Worm (Caenorhabditis elegans) whole organism, L1 larva: ENCODE data around the gene npr-41.

ENCODE experiments used
- ceh-63 ChIP-seq: fragments of 200-800 bp; sonication (Bioruptor generic); optimal IDR thresholded peaks from 2 replicates; lab custom pipeline; 2018; ENCODE audit warnings: mild to moderate bottlenecking, missing genetic modification characterization, missing compliant biosample characterization
- ets-5 ChIP-seq: fragments of 200-800 bp; sonication (Bioruptor generic); IDR thresholded peaks from 2 replicates; pipeline ENCODE4 v1.3.6; 2022; ENCODE audit warnings: missing genetic modification characterization, missing compliant biosample characterization
- hlh-17 ChIP-seq: fragments of 200-800 bp; sonication (Bioruptor generic); optimal IDR thresholded peaks from 2 replicates; lab custom pipeline; 2018; ENCODE audit warnings: missing genetic modification characterization, mild to moderate bottlenecking, missing compliant biosample characterization, moderate library complexity, borderline replicate concordance
- lin-39 ChIP-seq: fragments of 150-350 bp; optimal IDR thresholded peaks from 2 replicates; lab custom pipeline; 2014; ENCODE audit warnings: missing biosample characterization, missing genetic modification reagents, missing genetic modification characterization
- nhr-12 ChIP-seq: sonication (generic microtip); optimal IDR thresholded peaks from 2 replicates; lab custom pipeline; 2017; ENCODE audit warnings: missing biosample characterization, missing genetic modification characterization
- nhr-237 ChIP-seq: fragments of 150-350 bp; optimal IDR thresholded peaks from 2 replicates; lab custom pipeline; 2014; ENCODE audit warnings: missing biosample characterization, missing genetic modification characterization
- nhr-28 ChIP-seq: fragments of 150-350 bp; optimal IDR thresholded peaks from 2 replicates; lab custom pipeline; 2014; ENCODE audit warnings: missing biosample characterization, missing genetic modification characterization
- pax-3 ChIP-seq: fragments of 200-800 bp; sonication (Bioruptor generic); optimal IDR thresholded peaks from 2 replicates; lab custom pipeline; 2018; ENCODE audit warnings: mild to moderate bottlenecking, missing genetic modification characterization, moderate library complexity, missing compliant biosample characterization
- snpc-4 ChIP-seq: fragments of 150-350 bp; optimal IDR thresholded peaks from 2 replicates; lab custom pipeline; 2014; ENCODE audit warnings: missing biosample characterization, missing genetic modification characterization
- sup-37 ChIP-seq: fragments of 200-800 bp; sonication (Bioruptor generic); optimal IDR thresholded peaks from 2 replicates; lab custom pipeline; 2018; ENCODE audit warnings: mild to moderate bottlenecking, missing genetic modification characterization, missing compliant biosample characterization

ce11 chrII:11492843-11493242 lies 17.6 kb upstream of the npr-41 start, which contains the start of gene hacl-1:
- no peak for TF ChIP-seq pax-3 (tag; lab: Kevin White, UChicago)
- no peak for TF ChIP-seq lin-39 (tag; lab: Kevin White, UChicago)
- no peak for TF ChIP-seq nhr-12 (tag; lab: Kevin White, UChicago)
- no peak for TF ChIP-seq hlh-17 (GFP tag; lab: Kevin White, UChicago)
- no peak for TF ChIP-seq sup-37 (GFP tag; lab: Kevin White, UChicago)
- no peak for TF ChIP-seq snpc-4
- no peak for TF ChIP-seq ceh-63 (GFP tag; lab: Kevin White, UChicago)
- TF ChIP-seq nhr-237 (tag; lab: Kevin White, UChicago), result no peak
- TF ChIP-seq ets-5 (GFP tag; lab: Robert Waterston, UW), result no peak
- TF ChIP-seq nhr-28 (tag; lab: Kevin White, UChicago), result no peak
